Worm (Caenorhabditis elegans) whole organism, mixed stage, embryonic: ENCODE data around the gene ttr-7.

Experiments
- blmp-1 ChIP-seq: fragments of 150-350 bp; optimal IDR thresholded peaks from 2 replicates; lab custom pipeline; 2014; ENCODE audit warnings: missing biosample characterization, missing genetic modification characterization
- ces-1 ChIP-seq: fragments of 150-350 bp; optimal IDR thresholded peaks from 2 replicates; lab custom pipeline; 2014; ENCODE audit warnings: missing biosample characterization, missing genetic modification reagents, missing genetic modification characterization
- drap-1 ChIP-seq: fragments of 200-800 bp; sonication (Bioruptor generic); optimal IDR thresholded peaks from 3 replicates; lab custom pipeline; 2018; ENCODE audit warnings: mild to moderate bottlenecking, missing genetic modification characterization, missing compliant biosample characterization
- elt-1 ChIP-seq: sonication (generic microtip); optimal IDR thresholded peaks from 2 replicates; lab custom pipeline; 2017; ENCODE audit warnings: missing genetic modification characterization, mild to moderate bottlenecking, missing compliant biosample characterization, antibody characterized with exemption, moderate library complexity, borderline replicate concordance; ENCODE audit not compliant: insufficient read depth
- hlh-1 ChIP-seq: fragments of 150-350 bp; optimal IDR thresholded peaks from 2 replicates; lab custom pipeline; 2014; ENCODE audit warnings: missing biosample characterization, missing genetic modification reagents, missing genetic modification characterization
- lin-13 ChIP-seq: fragments of 150-350 bp; optimal IDR thresholded peaks from 2 replicates; lab custom pipeline; 2014; ENCODE audit warnings: missing biosample characterization, missing genetic modification characterization
- lsy-2 ChIP-seq: fragments of 150-350 bp; optimal IDR thresholded peaks from 2 replicates; lab custom pipeline; 2014; ENCODE audit warnings: missing biosample characterization, missing genetic modification characterization
- nhr-237 ChIP-seq: fragments of 150-350 bp; optimal IDR thresholded peaks from 2 replicates; lab custom pipeline; 2014; ENCODE audit warnings: missing biosample characterization, missing genetic modification characterization
- pha-4 ChIP-seq: fragments of 150-350 bp; optimal IDR thresholded peaks from 2 replicates; lab custom pipeline; 2018; ENCODE audit warnings: missing biosample characterization, missing genetic modification reagents, missing genetic modification characterization
- sptf-1 ChIP-seq: sonication (generic microtip); optimal IDR thresholded peaks from 2 replicates; lab custom pipeline; 2017; ENCODE audit warnings: mild to moderate bottlenecking, missing genetic modification characterization, moderate library complexity, missing compliant biosample characterization
- zip-8 ChIP-seq: fragments of 150-350 bp; optimal IDR thresholded peaks from 2 replicates; lab custom pipeline; 2014; ENCODE audit warnings: missing biosample characterization, missing genetic modification characterization

- TF ChIP-seq lin-13 (tag; lab: Kevin White, UChicago): no peak
- TF ChIP-seq hlh-1: no peak
- no peak for TF ChIP-seq drap-1 (GFP tag; lab: Kevin White, UChicago)
- TF ChIP-seq nhr-237 (tag; lab: Kevin White, UChicago): no peak
- TF ChIP-seq sptf-1 (tag; lab: Kevin White, UChicago): no peak
- no peak for TF ChIP-seq lsy-2 (tag; lab: Kevin White, UChicago)
- TF ChIP-seq zip-8 (tag; lab: Kevin White, UChicago): no peak
- TF ChIP-seq pha-4: no peak
- TF ChIP-seq ces-1 (GFP tag; lab: Kevin White, UChicago): no peak
- TF ChIP-seq blmp-1 (tag; lab: Kevin White, UChicago): no peak
- TF ChIP-seq elt-1 (tag; lab: Kevin White, UChicago): no peak
These were observed 41.0 kb upstream of the ttr-7 start for ce11 chrIII:564786-565185.
